Fruit fly (Drosophila melanogaster) whole organism, wandering third instar larva: ENCODE measurements around the gene meru.

Source experiments
- Abd-B ChIP-seq: fragments of >200 bp; optimal IDR thresholded peaks from 2 replicates; lab custom pipeline; 2017; ENCODE audit warnings: missing biosample characterization, missing genetic modification characterization
- Dfd ChIP-seq: fragments of >200 bp; optimal IDR thresholded peaks from 2 replicates; lab custom pipeline; 2017; ENCODE audit warnings: missing biosample characterization, missing genetic modification characterization
- Hr83 ChIP-seq: fragments of 200-300 bp; sonication (Bioruptor generic); optimal IDR thresholded peaks from 2 replicates; lab custom pipeline; 2016; ENCODE audit warnings: missing biosample characterization, mild to moderate bottlenecking, missing genetic modification characterization, moderate library complexity; ENCODE audit not compliant: poor library complexity, severe bottlenecking
- OdsH ChIP-seq: fragments of 200-800 bp; sonication (Bioruptor generic); optimal IDR thresholded peaks from 2 replicates; lab custom pipeline; 2016; ENCODE audit warnings: missing biosample characterization, mild to moderate bottlenecking, missing genetic modification characterization
- Vsx2 ChIP-seq: fragments of 200-300, 225-300 bp; sonication (Bioruptor generic); optimal IDR thresholded peaks from 2 replicates; lab custom pipeline; 2018; ENCODE audit warnings: missing biosample characterization, missing genetic modification characterization; ENCODE audit not compliant: partially characterized antibody
- foxo ChIP-seq, 2 experiments: fragments of 200-800 bp; sonication (Bioruptor generic); optimal IDR thresholded peaks; 2 replicates in 1 of 2; 3 replicates in 1 of 2; lab custom pipeline; 2016 to 2017; ENCODE audit warnings: missing biosample characterization in 2 of 2, missing genetic modification characterization in 2 of 2
- pan ChIP-seq: fragments of >200 bp; optimal IDR thresholded peaks from 2 replicates; lab custom pipeline; 2017
- usp ChIP-seq: fragments of >200 bp; optimal IDR thresholded peaks from 2 replicates; lab custom pipeline; 2017; ENCODE audit warnings: missing biosample characterization, missing genetic modification characterization

DNA sequence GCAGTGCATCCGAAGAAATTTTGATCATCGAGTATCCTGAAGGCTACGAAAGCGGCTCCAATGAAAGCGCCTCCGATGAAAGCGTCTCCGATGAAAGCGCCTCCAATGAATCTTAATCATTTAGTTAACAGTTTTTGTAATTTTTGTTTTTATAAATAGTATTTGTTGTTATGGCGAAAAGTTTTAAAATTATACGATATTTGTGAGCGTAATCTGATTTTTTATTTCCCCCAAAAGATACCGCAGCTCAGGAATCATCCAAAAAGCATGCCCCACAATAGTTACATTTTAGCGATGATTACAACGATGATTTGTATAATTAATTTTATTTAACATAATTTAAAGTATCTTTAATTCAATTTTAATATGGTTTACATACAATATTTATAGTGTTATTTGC, 34.1 kb downstream of the meru start:
- TF ChIP-seq usp (GFP tag; lab: Kevin White, UChicago) (no peak), Hr83 (GFP tag; lab: Kevin White, UChicago) (no peak), Abd-B (GFP tag; lab: Kevin White, UChicago) (no peak), pan (no peak), Dfd (GFP tag; lab: Kevin White, UChicago) (no peak), OdsH (GFP tag; lab: Kevin White, UChicago) (no peak), Vsx2 (no peak), foxo (GFP tag; optimal IDR thresholded peaks at IDR 0.05; lab: Kevin White, UChicago) (no peak)
